Worm (Caenorhabditis elegans) whole organism, L3 larva: ENCODE measurements around the gene her-1.

Experiments used
- aly-2 ChIP-seq: fragments of 150-350 bp; optimal IDR thresholded peaks from 2 replicates; lab custom pipeline; 2014; ENCODE audit warnings: missing biosample characterization, missing genetic modification characterization
- lin-15B ChIP-seq: fragments of 150-350 bp; optimal IDR thresholded peaks from 2 replicates; lab custom pipeline; 2014; ENCODE audit warnings: missing biosample characterization, missing genetic modification characterization
- unc-39 ChIP-seq: sonication (generic microtip); optimal IDR thresholded peaks from 4 replicates; lab custom pipeline; 2017; ENCODE audit warnings: missing biosample characterization, missing genetic modification characterization
- ztf-11 ChIP-seq: fragments of 150-350 bp; optimal IDR thresholded peaks from 2 replicates; lab custom pipeline; 2014; ENCODE audit warnings: missing biosample characterization, missing genetic modification characterization

DNA sequence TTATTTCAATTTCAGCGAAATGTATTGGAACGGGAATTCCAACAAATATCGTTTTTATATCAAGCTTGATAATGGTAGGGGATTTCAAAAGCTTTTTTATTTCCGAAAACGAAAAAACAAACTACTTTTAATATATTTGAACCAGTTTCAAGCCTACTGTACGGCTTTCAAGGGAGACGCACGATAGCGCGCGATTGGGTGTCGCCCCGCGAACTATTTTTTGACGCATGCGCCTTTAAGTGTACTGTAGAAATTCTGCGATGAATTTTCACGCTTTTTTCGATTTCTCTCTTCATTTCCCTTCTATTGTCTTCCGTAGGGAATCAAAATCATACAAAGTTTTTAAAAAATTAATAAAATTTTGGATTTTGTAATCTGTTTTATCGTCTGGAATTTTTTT is 6.7 kb downstream of the her-1 start:
- no peak for TF ChIP-seq unc-39 (tag; lab: Kevin White, UChicago)
- TF ChIP-seq aly-2 (tag; lab: Kevin White, UChicago): no peak
- no peak for TF ChIP-seq ztf-11 (tag; lab: Kevin White, UChicago)
- TF ChIP-seq lin-15B: no peak
